Worm (Caenorhabditis elegans): ENCODE data around the gene jtr-1.
A peak's percentile ranks its signal among the peaks of the same experiment; 100 is the strongest.

jtr-1 gene

ce11 chrIV:1454194-1454593 is 33.5 kb downstream of the jtr-1 start (continued):
- TF ChIP-seq mes-2 (tag; optimal IDR thresholded peaks at IDR 0.05; ENCODE audit: poor library complexity, severe bottlenecking) (peak; percentile 60), unc-130 (GFP tag; optimal IDR thresholded peaks at IDR 0.05) (no peak), jun-1 (tag; optimal IDR thresholded peaks at IDR 0.05) (no peak), R02D3.7 (tag; optimal IDR thresholded peaks at IDR 0.05) (no peak), nhr-11 (tag; optimal IDR thresholded peaks at IDR 0.05) (no peak), D1046.2 (GFP tag; IDR thresholded peaks at IDR 0.05) (no peak), ceh-28 (tag; optimal IDR thresholded peaks at IDR 0.05) (no peak), daf-8 (GFP tag; IDR thresholded peaks at IDR 0.05) (no peak), ceh-32 (tag; optimal IDR thresholded peaks at IDR 0.05; ENCODE audit: poor library complexity) (no peak), zfp-3 (GFP tag; conservative IDR thresholded peaks at IDR 0.05) (no peak), dve-1 (tag; optimal IDR thresholded peaks at IDR 0.05; ENCODE audit: insufficient read depth) (peak; percentile 92), pqm-1 (tag; optimal IDR thresholded peaks at IDR 0.05) (peak; percentile 17), daf-19 (GFP tag; conservative IDR thresholded peaks at IDR 0.05) (no peak), lin-15B (tag; optimal IDR thresholded peaks at IDR 0.05) (no peak), madf-5 (GFP tag; IDR thresholded peaks at IDR 0.05) (no peak), mep-1 (tag; optimal IDR thresholded peaks at IDR 0.05) (peak; percentile 56), zip-11 (GFP tag; IDR thresholded peaks at IDR 0.05) (no peak), hmg-1.1 (GFP tag; IDR thresholded peaks at IDR 0.05) (0 out of 2 replicates have a peak, but pooled peaks have one; percentile 11), snpc-4 (tag; optimal IDR thresholded peaks at IDR 0.05) (no peak)

DNA sequence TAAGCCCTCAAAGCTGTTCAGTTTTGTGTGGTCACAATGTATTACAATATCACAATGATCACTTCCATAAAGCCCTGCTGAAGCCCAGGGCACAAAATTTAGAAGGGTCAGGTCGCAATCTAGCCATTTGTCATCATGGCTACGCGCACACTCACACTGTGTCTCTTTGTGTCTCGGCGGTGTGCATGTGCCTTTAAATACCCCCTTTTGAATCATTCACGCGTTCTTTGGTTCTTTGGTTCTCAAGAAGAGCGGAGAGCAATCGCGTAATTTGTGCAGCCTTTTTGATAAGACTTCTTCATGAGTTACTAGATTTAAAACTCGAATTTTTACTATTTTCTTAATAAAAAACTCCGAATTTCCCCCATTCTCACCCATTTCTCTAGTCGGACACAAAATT is 34.3 kb downstream of the jtr-1 start:
- TF ChIP-seq hlh-30 (tag; optimal IDR thresholded peaks at IDR 0.05; ENCODE audit: insufficient read depth) (peak; percentile 73), mep-1 (tag; optimal IDR thresholded peaks at IDR 0.05) (peak; percentile 21), mxl-3 (GFP tag; optimal IDR thresholded peaks at IDR 0.05) (peak; percentile 56), nhr-6 (tag; optimal IDR thresholded peaks at IDR 0.05) (peak; percentile 73), duxl-1 (tag; optimal IDR thresholded peaks at IDR 0.05; ENCODE audit: poor library complexity) (no peak), hif-1 (tag; optimal IDR thresholded peaks at IDR 0.05) (no peak), mdl-1 (tag; optimal IDR thresholded peaks at IDR 0.05) (peak in 1 of 2 experiments; percentile 41), hmg-1.1 (GFP tag; IDR thresholded peaks at IDR 0.05) (no peak), daf-12 (tag; optimal IDR thresholded peaks at IDR 0.05) (no peak), pqm-1 (tag; optimal IDR thresholded peaks at IDR 0.05) (peak; percentile 65), pha-4 (GFP tag; IDR thresholded peaks at IDR 0.05) (no peak; the same call in 1 of the 2 replicates), pha-4 (tag; optimal IDR thresholded peaks at IDR 0.05) (no peak), vab-7 (GFP tag; IDR thresholded peaks at IDR 0.05) (no peak), nhr-77 (tag; optimal IDR thresholded peaks at IDR 0.05) (peak; percentile 26), madf-9 (GFP tag; conservative IDR thresholded peaks at IDR 0.05) (no peak), daf-19 (GFP tag; conservative IDR thresholded peaks at IDR 0.05) (no peak), egl-43 (GFP tag; IDR thresholded peaks at IDR 0.05) (0 out of 2 replicates have a peak, but pooled peaks have one; percentile 43), fos-1 (tag; optimal IDR thresholded peaks at IDR 0.05) (no peak), mxl-2 (GFP tag; conservative IDR thresholded peaks at IDR 0.05) (peak; percentile 60), dmd-6 (GFP tag; IDR thresholded peaks at IDR 0.05) (peak; percentile 77), nhr-102 (tag; optimal IDR thresholded peaks at IDR 0.05) (no peak), madf-5 (GFP tag; IDR thresholded peaks at IDR 0.05) (no peak), nhr-28 (tag; optimal IDR thresholded peaks at IDR 0.05) (peak; percentile 87), mes-2 (tag; optimal IDR thresholded peaks at IDR 0.05; ENCODE audit: poor library complexity, severe bottlenecking) (peak; percentile 29), gei-8 (GFP tag; optimal IDR thresholded peaks at IDR 0.05) (no peak), attf-4 (tag; optimal IDR thresholded peaks at IDR 0.05) (no peak), F44E2.7 (GFP tag; IDR thresholded peaks at IDR 0.05) (no peak), daf-8 (GFP tag; IDR thresholded peaks at IDR 0.05) (no peak), lin-38 (GFP tag; IDR thresholded peaks at IDR 0.05) (peak; percentile 31; the same call in 1 of the 2 replicates), set-16 (GFP tag; IDR thresholded peaks at IDR 0.05) (no peak), lin-15B (tag; optimal IDR thresholded peaks at IDR 0.05) (no peak), daf-16 (GFP tag; optimal IDR thresholded peaks at IDR 0.05) (no peak), daf-16 (tag; optimal IDR thresholded peaks at IDR 0.05) (peak; percentile 56), php-3 (GFP tag; IDR thresholded peaks at IDR 0.05) (0 out of 2 replicates have a peak, but pooled peaks have one; percentile 16), F26F4.8 (GFP tag; conservative IDR thresholded peaks at IDR 0.05) (no peak), T20F7.1 (GFP tag; optimal IDR thresholded peaks at IDR 0.05) (no peak), hlh-11 (tag; optimal IDR thresholded peaks at IDR 0.05) (peak; percentile 78)

Measured in whole organism, L4 larva.